Fruit fly (Drosophila melanogaster) whole organism, embryonic: ENCODE measurements around the gene CG13390.

Source experiments
- C15 ChIP-seq: fragments of 200-800 bp; sonication (Bioruptor generic); IDR thresholded peaks from 3 replicates; pipeline ENCODE4 v1.3.6; 2022; ENCODE audit warnings: missing biosample characterization, missing genetic modification characterization
- CG11695 ChIP-seq: fragments of 200-800 bp; sonication (Bioruptor generic); IDR thresholded peaks from 3 replicates; pipeline ENCODE4 v1.3.6; 2022; ENCODE audit warnings: missing biosample characterization, missing genetic modification characterization
- CG12071 ChIP-seq: fragments of 200-800 bp; sonication (Bioruptor generic); optimal IDR thresholded peaks from 3 replicates; lab custom pipeline; 2018; ENCODE audit warnings: missing biosample characterization, mild to moderate bottlenecking, missing genetic modification characterization
- CG12659 ChIP-seq: fragments of 200-800 bp; sonication (Bioruptor generic); optimal IDR thresholded peaks from 3 replicates; lab custom pipeline; 2017; ENCODE audit warnings: mild to moderate bottlenecking, missing biosample characterization, missing genetic modification reagents, missing genetic modification characterization
- CG13424 ChIP-seq: fragments of 200-800 bp; sonication (Bioruptor generic); optimal IDR thresholded peaks from 2 replicates; lab custom pipeline; 2019; ENCODE audit warnings: missing biosample characterization, mild to moderate bottlenecking, missing genetic modification characterization, moderate library complexity
- CG14860 ChIP-seq: fragments of 200-800 bp; sonication (Bioruptor generic); IDR thresholded peaks from 3 replicates; pipeline ENCODE4 v1.3.6; 2022; ENCODE audit warnings: missing biosample characterization, missing genetic modification characterization; ENCODE audit not compliant: partially characterized antibody
- CG15073 ChIP-seq: fragments of 200-800 bp; sonication (Bioruptor generic); optimal IDR thresholded peaks from 2 replicates; lab custom pipeline; 2016; ENCODE audit warnings: missing biosample characterization, missing genetic modification characterization
- CG15479 ChIP-seq: fragments of 200-800 bp; sonication (Bioruptor generic); optimal IDR thresholded peaks from 3 replicates; lab custom pipeline; 2019; ENCODE audit warnings: missing biosample characterization, mild to moderate bottlenecking, missing genetic modification characterization, moderate library complexity
- CG16813 ChIP-seq: fragments of 200-800 bp; sonication (Bioruptor generic); IDR thresholded peaks from 3 replicates; pipeline ENCODE4 v1.3.6; 2022; ENCODE audit warnings: missing biosample characterization, missing genetic modification characterization; ENCODE audit not compliant: partially characterized antibody
- CG17186 ChIP-seq: fragments of 200-800 bp; sonication (Bioruptor generic); optimal IDR thresholded peaks from 3 replicates; lab custom pipeline; 2017; ENCODE audit warnings: missing biosample characterization, missing genetic modification reagents, missing genetic modification characterization
- CG17912 ChIP-seq: fragments of 200-800 bp; sonication (Bioruptor generic); optimal IDR thresholded peaks from 2 replicates; lab custom pipeline; 2018; ENCODE audit warnings: missing biosample characterization, mild to moderate bottlenecking, missing genetic modification characterization
- CG2116 ChIP-seq: fragments of 200-800 bp; sonication (Bioruptor generic); optimal IDR thresholded peaks from 3 replicates; lab custom pipeline; 2018; ENCODE audit warnings: missing biosample characterization, mild to moderate bottlenecking, missing genetic modification characterization
- CG34224 ChIP-seq: fragments of 200-800 bp; sonication (Bioruptor generic); IDR thresholded peaks from 3 replicates; pipeline ENCODE4 v1.3.6; 2022; ENCODE audit warnings: missing biosample characterization, missing genetic modification characterization; ENCODE audit not compliant: partially characterized antibody
- CG34376 ChIP-seq: fragments of 200-800 bp; sonication (Bioruptor generic); optimal IDR thresholded peaks from 2 replicates; lab custom pipeline; 2018; ENCODE audit warnings: missing biosample characterization, mild to moderate bottlenecking, missing genetic modification characterization
- CG6272 ChIP-seq: fragments of 200-800 bp; sonication (Bioruptor generic); IDR thresholded peaks from 2 replicates; pipeline ENCODE4 v1.3.6; 2022; ENCODE audit warnings: missing biosample characterization, missing genetic modification characterization
- CG7987 ChIP-seq: fragments of 200-800 bp; sonication (Bioruptor generic); optimal IDR thresholded peaks from 2 replicates; lab custom pipeline; 2018; ENCODE audit warnings: missing biosample characterization, mild to moderate bottlenecking, missing genetic modification characterization, moderate library complexity
- CG8290 ChIP-seq, 3 experiments: fragments of 200-800 bp; sonication (Bioruptor generic); optimal IDR thresholded peaks; 2 replicates each; lab custom pipeline; 2016 to 2019; ENCODE audit warnings: missing biosample characterization in 3 of 3, missing genetic modification characterization in 3 of 3, mild to moderate bottlenecking in 2 of 3, moderate library complexity in 1 of 3
- D ChIP-seq, 2 experiments: fragments of 200-800 bp in 1 of 2; fragments of >200 bp in 1 of 2; sonication (Bioruptor generic) in 1 of 2; optimal IDR thresholded peaks; 2 replicates in 1 of 2; 3 replicates in 1 of 2; lab custom pipeline; 2017; ENCODE audit warnings: mild to moderate bottlenecking in 1 of 2, missing biosample characterization in 1 of 2, missing genetic modification characterization in 1 of 2, missing genetic modification reagents in 1 of 2
- D19A ChIP-seq: fragments of 200-800 bp; optimal IDR thresholded peaks from 3 replicates; lab custom pipeline; 2019; ENCODE audit warnings: missing biosample characterization, mild to moderate bottlenecking, missing genetic modification characterization, moderate library complexity
- Dad ChIP-seq: fragments of 200-800 bp; sonication (Bioruptor generic); optimal IDR thresholded peaks from 3 replicates; lab custom pipeline; 2016; ENCODE audit warnings: missing biosample characterization, missing genetic modification characterization
- Ets97D ChIP-seq: fragments of 200-800 bp; sonication (Bioruptor generic); optimal IDR thresholded peaks from 3 replicates; lab custom pipeline; 2016; ENCODE audit warnings: missing biosample characterization, missing genetic modification characterization
- Fer3 ChIP-seq: fragments of 200-800 bp; sonication (Bioruptor generic); optimal IDR thresholded peaks from 2 replicates; lab custom pipeline; 2018; ENCODE audit warnings: missing biosample characterization, mild to moderate bottlenecking, missing genetic modification characterization, moderate library complexity
- Hmx ChIP-seq: fragments of 200-800 bp; sonication (Bioruptor generic); optimal IDR thresholded peaks from 2 replicates; lab custom pipeline; 2016; ENCODE audit warnings: missing biosample characterization, missing genetic modification characterization
- Lhr ChIP-seq: fragments of 200-800 bp; sonication (Bioruptor generic); optimal IDR thresholded peaks from 3 replicates; lab custom pipeline; 2017; ENCODE audit warnings: mild to moderate bottlenecking, missing biosample characterization, missing genetic modification reagents, missing genetic modification characterization
- Med ChIP-seq: fragments of 200-800 bp; sonication (Bioruptor generic); peaks from one replicate; lab custom pipeline; 2016; ENCODE audit warnings: missing biosample characterization, missing genetic modification characterization, mild to moderate bottlenecking, inconsistent platforms, moderate library complexity
- NC2β ChIP-seq: fragments of 200-800 bp; sonication (Bioruptor generic); optimal IDR thresholded peaks from 2 replicates; lab custom pipeline; 2016; ENCODE audit warnings: missing biosample characterization, missing genetic modification characterization
- Nf-YA ChIP-seq: fragments of 200-800 bp; sonication (Bioruptor generic); IDR thresholded peaks from 2 replicates; pipeline ENCODE4 v1.3.6; 2022; ENCODE audit warnings: missing biosample characterization, missing genetic modification characterization
- Ravus ChIP-seq: fragments of 200-800 bp; sonication (Bioruptor generic); IDR thresholded peaks from 2 replicates; pipeline ENCODE4 v1.3.6; 2022; ENCODE audit warnings: missing biosample characterization, missing genetic modification characterization
- Scr ChIP-seq: fragments of 200-800 bp; sonication (Bioruptor generic); IDR thresholded peaks from 2 replicates; pipeline ENCODE4 v1.3.6; 2022; ENCODE audit warnings: missing biosample characterization, missing genetic modification characterization; ENCODE audit not compliant: partially characterized antibody
- Six4 ChIP-seq: fragments of 200-800 bp; sonication (Bioruptor generic); optimal IDR thresholded peaks from 2 replicates; lab custom pipeline; 2016; ENCODE audit warnings: missing biosample characterization, missing genetic modification characterization
- bcd ChIP-seq: fragments of 200-800 bp; sonication (Bioruptor generic); optimal IDR thresholded peaks from 2 replicates; lab custom pipeline; 2017; ENCODE audit warnings: missing biosample characterization, mild to moderate bottlenecking, missing genetic modification characterization
- cg ChIP-seq: fragments of 200-800 bp; sonication (Bioruptor generic); optimal IDR thresholded peaks from 3 replicates; lab custom pipeline; 2019; ENCODE audit warnings: missing biosample characterization, mild to moderate bottlenecking, missing genetic modification characterization, moderate library complexity
- ci ChIP-seq: fragments of 200-800 bp; sonication (Bioruptor generic); IDR thresholded peaks from 3 replicates; pipeline ENCODE4 v1.3.6; 2022; ENCODE audit warnings: missing biosample characterization, missing genetic modification characterization
- croc ChIP-seq: fragments of 200-800 bp; sonication (Bioruptor generic); conservative IDR thresholded peaks from 3 replicates; pipeline ENCODE4 v1.3.6; 2022; ENCODE audit warnings: missing biosample characterization, missing genetic modification characterization
- da ChIP-seq: fragments of 200-800 bp; sonication (Bioruptor generic); optimal IDR thresholded peaks from 2 replicates; lab custom pipeline; 2016; ENCODE audit warnings: missing biosample characterization, missing genetic modification characterization
- esg ChIP-seq: fragments of 200-800 bp; sonication (Bioruptor generic); conservative IDR thresholded peaks from 2 replicates; pipeline ENCODE4 v1.3.6; 2022; ENCODE audit warnings: missing biosample characterization, missing genetic modification characterization
- eve ChIP-seq, 2 experiments: fragments of >200 bp; optimal IDR thresholded peaks; 2 replicates each; lab custom pipeline; 2017; ENCODE audit warnings: missing biosample characterization in 2 of 2, missing genetic modification characterization in 2 of 2
- fd64A ChIP-seq: fragments of 200-800 bp; sonication (Bioruptor generic); optimal IDR thresholded peaks from 3 replicates; lab custom pipeline; 2018; ENCODE audit warnings: missing biosample characterization, mild to moderate bottlenecking, missing genetic modification characterization
- fd96Cb ChIP-seq: fragments of 200-800 bp; sonication (Bioruptor generic); optimal IDR thresholded peaks from 2 replicates; lab custom pipeline; 2018; ENCODE audit warnings: missing biosample characterization, mild to moderate bottlenecking, missing genetic modification characterization, moderate library complexity
- ken ChIP-seq: fragments of 200-800 bp; sonication (Bioruptor generic); IDR thresholded peaks from 3 replicates; pipeline ENCODE4 v1.3.6; 2022; ENCODE audit warnings: missing biosample characterization, missing genetic modification characterization
- nom ChIP-seq: fragments of 200-800 bp; sonication (Bioruptor generic); optimal IDR thresholded peaks from 2 replicates; lab custom pipeline; 2017; ENCODE audit warnings: missing biosample characterization, missing genetic modification characterization, mild to moderate bottlenecking, moderate library complexity, missing genetic modification reagents
- pita ChIP-seq: fragments of 200-800 bp; sonication (Bioruptor generic); optimal IDR thresholded peaks from 2 replicates; lab custom pipeline; 2017; ENCODE audit warnings: missing biosample characterization, mild to moderate bottlenecking, missing genetic modification characterization
- ranshi ChIP-seq: fragments of 200-800 bp; sonication (Bioruptor generic); IDR thresholded peaks from 2 replicates; pipeline ENCODE4 v1.3.6; 2022; ENCODE audit warnings: missing biosample characterization, missing genetic modification characterization
- repo ChIP-seq: fragments of 200-800 bp; sonication (Bioruptor generic); optimal IDR thresholded peaks from 2 replicates; lab custom pipeline; 2016; ENCODE audit warnings: missing biosample characterization, missing genetic modification characterization
- salm ChIP-seq: fragments of 200-800 bp; sonication (Bioruptor generic); optimal IDR thresholded peaks from 2 replicates; lab custom pipeline; 2018; ENCODE audit warnings: missing biosample characterization, mild to moderate bottlenecking, missing genetic modification characterization
- slbo ChIP-seq: fragments of 200-800 bp; sonication (Bioruptor generic); IDR thresholded peaks from 2 replicates; pipeline ENCODE4 v1.3.6; 2022; ENCODE audit warnings: missing biosample characterization, missing genetic modification characterization
- so ChIP-seq: fragments of 200-800 bp; sonication (Bioruptor generic); IDR thresholded peaks from 3 replicates; pipeline ENCODE4 v1.3.6; 2022; ENCODE audit warnings: missing biosample characterization, missing genetic modification characterization
- vvl ChIP-seq: fragments of 200-800 bp; sonication (Bioruptor generic); IDR thresholded peaks from 2 replicates; pipeline ENCODE4 v1.3.6; 2022; ENCODE audit warnings: missing biosample characterization, missing genetic modification characterization
- zen2 ChIP-seq: fragments of 200-800 bp; sonication (Bioruptor generic); IDR thresholded peaks from 3 replicates; pipeline ENCODE4 v1.3.6; 2022; ENCODE audit warnings: missing biosample characterization, missing genetic modification characterization; ENCODE audit not compliant: partially characterized antibody
- zfh2 ChIP-seq: fragments of 200-800 bp; sonication (Bioruptor generic); optimal IDR thresholded peaks from 2 replicates; lab custom pipeline; 2016; ENCODE audit warnings: missing biosample characterization, missing genetic modification characterization

The CG13390 gene

DNA sequence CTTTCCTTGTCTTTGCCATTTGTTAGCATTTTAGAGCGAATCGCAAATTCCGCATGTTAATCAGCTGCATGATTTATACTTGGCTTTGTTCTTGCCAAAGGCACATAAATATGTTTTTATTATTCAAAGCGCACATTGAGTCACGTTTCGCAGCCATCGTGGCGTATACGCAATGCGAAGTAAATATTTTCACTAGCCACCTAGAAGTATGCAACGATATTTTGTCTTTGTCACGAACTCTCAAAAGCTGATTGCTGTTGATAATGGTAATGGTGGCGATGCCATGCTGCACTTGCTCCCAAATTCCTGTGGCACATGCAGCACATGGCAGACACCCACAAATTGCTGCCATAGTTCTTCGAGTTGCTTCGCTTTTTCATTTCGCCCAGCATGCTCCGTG, 41.9 kb downstream of the CG13390 start (continued):
- no peak for TF ChIP-seq Nf-YA (GFP tag; lab: Robert Waterston, UW)
- no peak for TF ChIP-seq Lhr (GFP tag; lab: Kevin White, UChicago)
- no peak for TF ChIP-seq ranshi (GFP tag; lab: Robert Waterston, UW)
- TF ChIP-seq CG13424: no peak
- TF ChIP-seq Fer3 (tag; lab: Kevin White, UChicago): no peak
- no peak for TF ChIP-seq Six4 (GFP tag; lab: Kevin White, UChicago)
- TF ChIP-seq zen2 (GFP tag; lab: Robert Waterston, UW): no peak
- no peak for TF ChIP-seq D19A (tag; lab: Kevin White, UChicago)
- TF ChIP-seq Ets97D (GFP tag; lab: Kevin White, UChicago): no peak
- no peak for TF ChIP-seq CG2116 (GFP tag; lab: Kevin White, UChicago)
- TF ChIP-seq CG6272: 0 out of 2 replicates have a peak, but pooled peaks have one; percentile 25
- no peak for TF ChIP-seq Dad (GFP tag; lab: Kevin White, UChicago)
- TF ChIP-seq zfh2 (GFP tag; lab: Kevin White, UChicago): no peak
- TF ChIP-seq cg (GFP tag; lab: Kevin White, UChicago): no peak
- no peak for TF ChIP-seq nom (GFP tag; lab: Kevin White, UChicago)
- TF ChIP-seq NC2β: no peak
- TF ChIP-seq Hmx (GFP tag; lab: Kevin White, UChicago): no peak
- TF ChIP-seq CG11695 (GFP tag; lab: Robert Waterston, UW): no peak
- TF ChIP-seq fd64A (GFP tag; lab: Kevin White, UChicago): no peak
- TF ChIP-seq Ravus (GFP tag; lab: Robert Waterston, UW): no peak
- TF ChIP-seq pita (GFP tag; lab: Kevin White, UChicago): no peak
- no peak for TF ChIP-seq CG16813 (GFP tag; lab: Robert Waterston, UW)
- peak; percentile 8 for TF ChIP-seq repo (GFP tag; lab: Kevin White, UChicago)
- peak; percentile 74; the same call in 2 of the 3 replicates for TF ChIP-seq ci (GFP tag; lab: Robert Waterston, UW)
- no peak for TF ChIP-seq CG34224 (GFP tag; lab: Robert Waterston, UW)
- no peak for TF ChIP-seq CG7987 (GFP tag; lab: Kevin White, UChicago)
- TF ChIP-seq Scr (GFP tag; lab: Robert Waterston, UW): no peak
- TF ChIP-seq CG14860: no peak
- no peak for TF ChIP-seq D (optimal IDR thresholded peaks at IDR 0.05; lab: Kevin White, UChicago)
- TF ChIP-seq D (GFP tag; optimal IDR thresholded peaks at IDR 0.05; lab: Kevin White, UChicago): no peak
- no peak for TF ChIP-seq CG17912 (GFP tag; lab: Kevin White, UChicago)
- TF ChIP-seq croc (GFP tag; lab: Robert Waterston, UW): no peak
- no peak for TF ChIP-seq CG12071
- no peak for TF ChIP-seq eve (GFP tag; optimal IDR thresholded peaks at IDR 0.05; lab: Kevin White, UChicago)
- no peak for TF ChIP-seq so (GFP tag; lab: Robert Waterston, UW)
- no peak for TF ChIP-seq salm
- no peak; the same call in 1 of the 2 replicates for TF ChIP-seq vvl
- TF ChIP-seq ken (GFP tag; lab: Robert Waterston, UW): peak; percentile 39; the same call in 1 of the 3 replicates
- no peak for TF ChIP-seq slbo (GFP tag; lab: Robert Waterston, UW)
- no peak for TF ChIP-seq da (GFP tag; lab: Kevin White, UChicago)
- TF ChIP-seq C15 (GFP tag; lab: Robert Waterston, UW): no peak
- TF ChIP-seq bcd (GFP tag; lab: Kevin White, UChicago): no peak
- no peak for TF ChIP-seq CG34376 (GFP tag; lab: Kevin White, UChicago)
- no peak for TF ChIP-seq CG12659 (GFP tag; lab: Kevin White, UChicago)
- TF ChIP-seq esg (GFP tag; lab: Robert Waterston, UW): no peak
- peak; percentile 70 for TF ChIP-seq Med
- no peak for TF ChIP-seq CG17186 (GFP tag; lab: Kevin White, UChicago)
- TF ChIP-seq CG15479 (GFP tag; lab: Kevin White, UChicago): no peak
- TF ChIP-seq CG8290 (GFP tag; optimal IDR thresholded peaks at IDR 0.05; lab: Kevin White, UChicago): no peak
- TF ChIP-seq CG8290 (tag; optimal IDR thresholded peaks at IDR 0.05; lab: Kevin White, UChicago): no peak
- TF ChIP-seq fd96Cb (tag; lab: Kevin White, UChicago): no peak
- TF ChIP-seq CG15073 (GFP tag; lab: Kevin White, UChicago): no peak
